Worm (Caenorhabditis elegans) whole organism, L2 larva: ENCODE results near the gene vhp-1.

Source experiments
- C34F6.9 ChIP-seq: fragments of 150-350 bp; optimal IDR thresholded peaks from 2 replicates; lab custom pipeline; 2014; ENCODE audit warnings: missing biosample characterization, missing genetic modification characterization
- F13H6.1 ChIP-seq: sonication (generic microtip); optimal IDR thresholded peaks from 2 replicates; lab custom pipeline; 2016; ENCODE audit warnings: missing genetic modification characterization, missing compliant biosample characterization
- R02D3.7 ChIP-seq: fragments of 150-350 bp; optimal IDR thresholded peaks from 2 replicates; lab custom pipeline; 2014; ENCODE audit warnings: missing biosample characterization, missing genetic modification characterization
- Y55F3AM.14 ChIP-seq: fragments of 200-800 bp; sonication (Bioruptor generic); optimal IDR thresholded peaks from 2 replicates; lab custom pipeline; 2018; ENCODE audit warnings: mild to moderate bottlenecking, missing genetic modification characterization, missing compliant biosample characterization
- ZK546.5 ChIP-seq: sonication (generic microtip); optimal IDR thresholded peaks from 2 replicates; lab custom pipeline; 2017; ENCODE audit warnings: missing biosample characterization, missing genetic modification characterization
- alr-1 ChIP-seq: fragments of 150-350 bp; optimal IDR thresholded peaks from 2 replicates; lab custom pipeline; 2014; ENCODE audit warnings: missing biosample characterization, missing genetic modification characterization
- aly-2 ChIP-seq: fragments of 150-350 bp; optimal IDR thresholded peaks from 2 replicates; lab custom pipeline; 2014; ENCODE audit warnings: missing biosample characterization, missing genetic modification characterization
- ama-1 ChIP-seq: fragments of 150-350 bp; optimal IDR thresholded peaks from 2 replicates; lab custom pipeline; 2018; ENCODE audit warnings: inconsistent platforms
- blmp-1 ChIP-seq: sonication (generic microtip); optimal IDR thresholded peaks from 2 replicates; lab custom pipeline; 2017; ENCODE audit warnings: missing genetic modification characterization, mild to moderate bottlenecking, missing compliant biosample characterization, antibody characterized with exemption, moderate library complexity; ENCODE audit not compliant: insufficient read depth
- ceh-16 ChIP-seq: fragments of 150-350 bp; optimal IDR thresholded peaks from 2 replicates; lab custom pipeline; 2014; ENCODE audit warnings: missing biosample characterization, missing genetic modification characterization
- ceh-82 ChIP-seq: fragments of 150-350 bp; optimal IDR thresholded peaks from 2 replicates; lab custom pipeline; 2014; ENCODE audit warnings: missing biosample characterization, missing genetic modification characterization
- crh-2 ChIP-seq: sonication (generic microtip); optimal IDR thresholded peaks from 2 replicates; lab custom pipeline; 2017; ENCODE audit warnings: missing biosample characterization, missing genetic modification characterization
- dmd-4 ChIP-seq: sonication (generic microtip); optimal IDR thresholded peaks from 2 replicates; lab custom pipeline; 2017; ENCODE audit warnings: missing biosample characterization, missing genetic modification characterization
- egl-27 ChIP-seq: sonication (generic microtip); optimal IDR thresholded peaks from 3 replicates; lab custom pipeline; 2017; ENCODE audit warnings: missing biosample characterization, missing genetic modification reagents, missing genetic modification characterization
- elt-1 ChIP-seq: fragments of 150-350 bp; optimal IDR thresholded peaks from 2 replicates; lab custom pipeline; 2014; ENCODE audit warnings: missing biosample characterization, missing genetic modification characterization
- elt-3 ChIP-seq: sonication (generic microtip); optimal IDR thresholded peaks from 2 replicates; lab custom pipeline; 2017; ENCODE audit warnings: missing biosample characterization, missing genetic modification characterization
- fos-1 ChIP-seq: fragments of 150-350 bp; optimal IDR thresholded peaks from 2 replicates; lab custom pipeline; 2014; ENCODE audit warnings: missing biosample characterization, missing genetic modification characterization
- gmeb-1 ChIP-seq: fragments of 150-350 bp; optimal IDR thresholded peaks from 2 replicates; lab custom pipeline; 2014; ENCODE audit warnings: missing biosample characterization, missing genetic modification characterization
- lin-11 ChIP-seq: fragments of 150-350 bp; sonication (generic microtip); optimal IDR thresholded peaks from 2 replicates; lab custom pipeline; 2014; ENCODE audit warnings: missing biosample characterization, missing genetic modification characterization, inconsistent platforms, mixed read lengths
- lin-13 ChIP-seq: fragments of 150-350 bp; optimal IDR thresholded peaks from 2 replicates; lab custom pipeline; 2014; ENCODE audit warnings: missing biosample characterization, missing genetic modification reagents, missing genetic modification characterization
- lin-39 ChIP-seq: fragments of 150-350 bp; optimal IDR thresholded peaks from 2 replicates; lab custom pipeline; 2014; ENCODE audit warnings: missing biosample characterization, missing genetic modification reagents, missing genetic modification characterization
- lsy-2 ChIP-seq, 2 experiments: fragments of 150-350 bp in 1 of 2; sonication (generic microtip) in 1 of 2; optimal IDR thresholded peaks; 2 replicates each; lab custom pipeline; 2014 to 2017; ENCODE audit warnings: missing biosample characterization in 2 of 2, missing genetic modification characterization in 2 of 2
- mab-5 ChIP-seq: fragments of 150-350 bp; optimal IDR thresholded peaks from 2 replicates; lab custom pipeline; 2014; ENCODE audit warnings: missing biosample characterization, missing genetic modification characterization
- mbf-1 ChIP-seq: sonication (generic microtip); optimal IDR thresholded peaks from 2 replicates; lab custom pipeline; 2017; ENCODE audit warnings: missing biosample characterization, missing genetic modification characterization
- mdl-1 ChIP-seq, 2 experiments: fragments of 150-350 bp in 1 of 2; sonication (generic microtip) in 1 of 2; optimal IDR thresholded peaks; 2 replicates each; lab custom pipeline; 2017; ENCODE audit warnings: missing biosample characterization in 2 of 2, missing genetic modification characterization in 2 of 2
- nhr-10 ChIP-seq: sonication (generic microtip); optimal IDR thresholded peaks from 2 replicates; lab custom pipeline; 2017; ENCODE audit warnings: missing biosample characterization, missing genetic modification characterization
- nhr-11 ChIP-seq: fragments of 150-350 bp; optimal IDR thresholded peaks from 2 replicates; lab custom pipeline; 2014; ENCODE audit warnings: missing biosample characterization, missing genetic modification characterization
- nhr-12 ChIP-seq: fragments of 150-350 bp; optimal IDR thresholded peaks from 2 replicates; lab custom pipeline; 2014; ENCODE audit warnings: missing biosample characterization, missing genetic modification characterization
- nhr-129 ChIP-seq: fragments of 150-350 bp; optimal IDR thresholded peaks from 2 replicates; lab custom pipeline; 2014; ENCODE audit warnings: missing biosample characterization, missing genetic modification characterization
- nhr-21 ChIP-seq: fragments of 150-350 bp; optimal IDR thresholded peaks from 2 replicates; lab custom pipeline; 2014; ENCODE audit warnings: missing biosample characterization, missing genetic modification characterization
- nhr-23 ChIP-seq: fragments of 150-350 bp; optimal IDR thresholded peaks from 2 replicates; lab custom pipeline; 2014; ENCODE audit warnings: missing biosample characterization, missing genetic modification reagents, missing genetic modification characterization
- nhr-237 ChIP-seq: fragments of 150-350 bp; optimal IDR thresholded peaks from 2 replicates; lab custom pipeline; 2014; ENCODE audit warnings: missing biosample characterization, missing genetic modification characterization
- nhr-25 ChIP-seq: fragments of 150-350 bp; sonication (generic microtip); optimal IDR thresholded peaks from 3 replicates; lab custom pipeline; 2014; ENCODE audit warnings: missing biosample characterization, missing genetic modification characterization
- nhr-6 ChIP-seq: fragments of 150-350 bp; optimal IDR thresholded peaks from 2 replicates; lab custom pipeline; 2014; ENCODE audit warnings: missing biosample characterization, missing genetic modification characterization
- nhr-77 ChIP-seq: fragments of 150-350 bp; optimal IDR thresholded peaks from 2 replicates; lab custom pipeline; 2014; ENCODE audit warnings: missing biosample characterization, missing genetic modification characterization
- peb-1 ChIP-seq: fragments of 150-350 bp; optimal IDR thresholded peaks from 2 replicates; lab custom pipeline; 2014; ENCODE audit warnings: missing biosample characterization, missing genetic modification characterization
- sem-4 ChIP-seq: fragments of 150-350 bp; optimal IDR thresholded peaks from 2 replicates; lab custom pipeline; 2014; ENCODE audit warnings: missing biosample characterization, missing genetic modification reagents, missing genetic modification characterization
- skn-1 ChIP-seq: sonication (generic microtip); optimal IDR thresholded peaks from 2 replicates; lab custom pipeline; 2017; ENCODE audit warnings: missing biosample characterization, missing genetic modification characterization
- sma-3 ChIP-seq: sonication (generic microtip); optimal IDR thresholded peaks from 2 replicates; lab custom pipeline; 2016; ENCODE audit warnings: missing genetic modification reagents, missing genetic modification characterization, missing compliant biosample characterization
- sma-9 ChIP-seq, 2 experiments: fragments of 150-350 bp in 1 of 2; sonication (generic microtip) in 1 of 2; optimal IDR thresholded peaks; 2 replicates each; lab custom pipeline; 2014 to 2016; ENCODE audit warnings: missing genetic modification characterization in 2 of 2, mild to moderate bottlenecking in 1 of 2, missing biosample characterization in 1 of 2, missing compliant biosample characterization in 1 of 2, missing genetic modification reagents in 1 of 2, moderate library complexity in 1 of 2
- snpc-4 ChIP-seq: fragments of 150-350 bp; optimal IDR thresholded peaks from 2 replicates; lab custom pipeline; 2014; ENCODE audit warnings: missing biosample characterization, missing genetic modification characterization
- unc-39 ChIP-seq: fragments of 150-350 bp; optimal IDR thresholded peaks from 2 replicates; lab custom pipeline; 2014; ENCODE audit warnings: missing biosample characterization, missing genetic modification characterization
- unc-55 ChIP-seq: fragments of 150-350 bp; sonication (generic microtip); optimal IDR thresholded peaks from 3 replicates; lab custom pipeline; 2014; ENCODE audit warnings: missing biosample characterization, missing genetic modification reagents, missing genetic modification characterization
- unc-62 ChIP-seq: fragments of 150-350 bp; optimal IDR thresholded peaks from 2 replicates; lab custom pipeline; 2014; ENCODE audit warnings: missing biosample characterization, missing genetic modification reagents, missing genetic modification characterization
- zag-1 ChIP-seq: fragments of 150-350 bp; optimal IDR thresholded peaks from 2 replicates; lab custom pipeline; 2014; ENCODE audit warnings: missing biosample characterization, missing genetic modification characterization
- ztf-1 ChIP-seq: fragments of 200-800 bp; sonication (Bioruptor generic); conservative IDR thresholded peaks from 2 replicates; pipeline ENCODE4 v1.3.6; 2022; ENCODE audit warnings: missing genetic modification characterization, missing compliant biosample characterization
- ztf-11 ChIP-seq: sonication (generic microtip); optimal IDR thresholded peaks from 2 replicates; lab custom pipeline; 2017; ENCODE audit warnings: missing biosample characterization, missing genetic modification characterization
- ztf-4 ChIP-seq: fragments of 150-350 bp; optimal IDR thresholded peaks from 2 replicates; lab custom pipeline; 2014; ENCODE audit warnings: missing biosample characterization, missing genetic modification characterization

Gene vhp-1

DNA sequence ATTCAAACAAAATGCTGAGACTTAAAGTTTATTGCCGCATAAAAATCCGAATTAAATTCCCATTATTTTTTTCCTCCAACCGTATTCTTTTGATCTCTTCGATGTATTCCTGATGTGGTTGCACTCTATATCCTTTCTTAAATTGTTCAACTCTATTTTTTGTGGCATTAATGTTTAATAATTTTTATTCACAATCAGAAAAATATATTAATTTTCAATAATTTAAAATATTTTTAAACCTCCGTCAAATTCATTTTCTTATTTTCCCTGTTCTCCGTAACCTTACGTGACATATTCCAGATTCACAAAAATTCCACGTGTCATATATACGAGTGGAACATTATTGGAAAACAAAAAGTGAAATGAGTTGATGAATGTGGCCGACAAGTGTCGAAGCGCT, 11.3 kb upstream of the vhp-1 start, which contains the start of gene gcy-12:
TSS of gene gcy-12 (plus strand) at position 301 of the 400 bp plus-strand sequence.
- TF ChIP-seq crh-2 (tag; lab: Kevin White, UChicago) (no peak), nhr-12 (tag; lab: Kevin White, UChicago) (no peak), ceh-82 (tag; lab: Kevin White, UChicago) (no peak), unc-55 (GFP tag; lab: Kevin White, UChicago) (no peak), mdl-1 (tag; optimal IDR thresholded peaks at IDR 0.05; lab: Kevin White, UChicago) (no peak), unc-39 (tag; lab: Kevin White, UChicago) (no peak), nhr-6 (tag; lab: Kevin White, UChicago) (no peak), elt-3 (tag; lab: Kevin White, UChicago) (no peak)

DNA sequence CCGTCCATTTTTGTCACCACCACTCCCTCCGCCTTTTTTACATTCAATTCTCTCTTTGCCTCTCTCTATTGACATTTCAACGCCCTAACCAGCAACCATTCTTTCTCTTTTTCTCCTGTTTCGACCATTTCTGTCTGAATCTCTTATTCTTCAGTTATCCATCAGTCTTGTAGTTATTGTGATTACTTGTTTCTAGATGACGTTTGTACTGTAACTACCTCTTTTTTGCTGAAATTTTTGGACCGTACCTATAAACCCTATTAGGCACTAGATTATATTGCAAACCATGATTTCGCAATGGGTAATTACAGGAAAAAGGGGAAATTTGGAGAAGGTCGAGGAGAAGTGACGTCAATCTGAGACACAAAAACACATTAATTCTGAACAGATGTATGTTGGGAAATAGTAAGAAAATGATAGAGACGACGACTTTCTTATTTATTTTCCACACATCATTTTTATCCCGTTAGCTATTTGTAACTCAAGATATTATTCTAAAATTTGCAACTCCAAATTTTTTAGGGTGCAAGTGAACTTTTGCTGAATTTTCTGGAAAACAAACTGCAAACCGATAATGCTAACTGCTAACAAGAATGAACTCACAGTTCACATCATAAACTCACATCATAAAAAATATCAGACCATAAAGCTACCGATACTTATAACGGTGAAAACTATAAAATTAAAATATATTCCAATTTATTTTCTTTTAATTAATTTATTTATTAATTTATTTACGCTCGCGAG, 2.7 kb upstream of the vhp-1 start:
- TF ChIP-seq nhr-23 (tag; lab: Kevin White, UChicago): no peak
- TF ChIP-seq Y55F3AM.14 (GFP tag; lab: Kevin White, UChicago): no peak
- no peak for TF ChIP-seq mbf-1
- TF ChIP-seq alr-1 (tag; lab: Kevin White, UChicago): no peak
- TF ChIP-seq unc-62 (GFP tag; lab: Kevin White, UChicago): no peak
- TF ChIP-seq peb-1: no peak
- TF ChIP-seq ztf-1 (GFP tag; lab: Robert Waterston, UW): no peak
- TF ChIP-seq egl-27 (tag; lab: Kevin White, UChicago): peak; percentile 14
- no peak for TF ChIP-seq elt-1 (tag; lab: Kevin White, UChicago)
- no peak for TF ChIP-seq lin-39 (tag; lab: Kevin White, UChicago)
- peak; percentile 84 for TF ChIP-seq fos-1 (tag; lab: Kevin White, UChicago)
- peak; percentile 52 for TF ChIP-seq nhr-129
- TF ChIP-seq sma-9 (GFP tag; optimal IDR thresholded peaks at IDR 0.05; lab: Kevin White, UChicago): peak; percentile 43
- TF ChIP-seq sma-9 (tag; optimal IDR thresholded peaks at IDR 0.05; lab: Kevin White, UChicago): no peak
- TF ChIP-seq sem-4: no peak
- no peak for TF ChIP-seq R02D3.7 (tag; lab: Kevin White, UChicago)
- TF ChIP-seq ama-1 (lab: Kevin White, UChicago): no peak
- TF ChIP-seq nhr-21 (tag; lab: Kevin White, UChicago): no peak
- TF ChIP-seq lsy-2 (tag; optimal IDR thresholded peaks at IDR 0.05; lab: Kevin White, UChicago): peak in 1 of 2 experiments; percentile 8
- TF ChIP-seq gmeb-1: peak; percentile 13
- peak; percentile 18 for TF ChIP-seq nhr-6 (tag; lab: Kevin White, UChicago)
- no peak for TF ChIP-seq snpc-4 (tag; lab: Kevin White, UChicago)
- no peak for TF ChIP-seq aly-2 (tag; lab: Kevin White, UChicago)
- TF ChIP-seq ceh-16 (tag; lab: Kevin White, UChicago): no peak
- no peak for TF ChIP-seq nhr-12 (tag; lab: Kevin White, UChicago)
- no peak for TF ChIP-seq zag-1
- TF ChIP-seq lin-11 (tag; lab: Kevin White, UChicago): no peak
- no peak for TF ChIP-seq nhr-10 (tag; lab: Kevin White, UChicago)
- TF ChIP-seq nhr-11: no peak
- TF ChIP-seq ceh-82 (tag; lab: Kevin White, UChicago): no peak
- TF ChIP-seq unc-39 (tag; lab: Kevin White, UChicago): no peak
- TF ChIP-seq F13H6.1: peak; percentile 47
- no peak for TF ChIP-seq ztf-4 (tag; lab: Kevin White, UChicago)
- TF ChIP-seq unc-55 (GFP tag; lab: Kevin White, UChicago): peak; percentile 5
- no peak for TF ChIP-seq mdl-1 (tag; optimal IDR thresholded peaks at IDR 0.05; lab: Kevin White, UChicago)
- TF ChIP-seq mab-5: no peak
- TF ChIP-seq lin-13: no peak
- TF ChIP-seq nhr-77 (tag; lab: Kevin White, UChicago): no peak
- no peak for TF ChIP-seq ztf-11 (tag; lab: Kevin White, UChicago)
- peak; percentile 26 for TF ChIP-seq crh-2 (tag; lab: Kevin White, UChicago)
- TF ChIP-seq C34F6.9 (tag; lab: Kevin White, UChicago): peak; percentile 39
- peak; percentile 24 for TF ChIP-seq sma-3
- peak; percentile 3 for TF ChIP-seq nhr-25 (tag; lab: Kevin White, UChicago)
- TF ChIP-seq nhr-237 (tag; lab: Kevin White, UChicago): no peak
- TF ChIP-seq dmd-4 (tag; lab: Kevin White, UChicago): no peak
- TF ChIP-seq skn-1 (tag; lab: Kevin White, UChicago): no peak
- TF ChIP-seq blmp-1 (tag; lab: Kevin White, UChicago): peak; percentile 8
- TF ChIP-seq ZK546.5 (tag; lab: Kevin White, UChicago): no peak
- TF ChIP-seq elt-3 (tag; lab: Kevin White, UChicago): no peak
